Fruit fly (Drosophila melanogaster) whole organism, prepupa: ENCODE measurements around the gene HSPBAP1.

Experiments
- Blimp-1 ChIP-seq: fragments of 200-800 bp; sonication (Bioruptor generic); optimal IDR thresholded peaks from 3 replicates; lab custom pipeline; 2017; ENCODE audit warnings: missing biosample characterization, missing genetic modification characterization, mild to moderate bottlenecking, moderate library complexity, missing genetic modification reagents
- CG11294 ChIP-seq: fragments of 200-800 bp; sonication (Bioruptor generic); IDR thresholded peaks from 2 replicates; pipeline ENCODE4 v1.3.6; 2022; ENCODE audit warnings: missing biosample characterization, missing genetic modification characterization
- CG11762 ChIP-seq: fragments of 200-800 bp; sonication (Bioruptor generic); optimal IDR thresholded peaks from 3 replicates; lab custom pipeline; 2016; ENCODE audit warnings: missing biosample characterization, missing genetic modification characterization; ENCODE audit not compliant: insufficient read depth
- CG6808 ChIP-seq: fragments of 200-800 bp; sonication (Bioruptor generic); optimal IDR thresholded peaks from 3 replicates; lab custom pipeline; 2017; ENCODE audit warnings: missing biosample characterization, missing genetic modification characterization, mild to moderate bottlenecking, moderate library complexity, missing genetic modification reagents
- CG6854 ChIP-seq: fragments of 200-800 bp; sonication (Bioruptor generic); optimal IDR thresholded peaks from 2 replicates; lab custom pipeline; 2017; ENCODE audit warnings: missing biosample characterization, mild to moderate bottlenecking, missing genetic modification characterization
- Eip93F ChIP-seq: fragments of 200-800 bp; sonication (Bioruptor generic); optimal IDR thresholded peaks from 2 replicates; lab custom pipeline; 2016; ENCODE audit warnings: missing biosample characterization, mild to moderate bottlenecking, missing genetic modification characterization
- Ets21C ChIP-seq: fragments of 200-800 bp; sonication (Bioruptor generic); optimal IDR thresholded peaks from 3 replicates; lab custom pipeline; 2016; ENCODE audit warnings: missing biosample characterization, missing genetic modification characterization
- lz ChIP-seq: fragments of 200-800 bp; sonication (Bioruptor generic); optimal IDR thresholded peaks from 3 replicates; lab custom pipeline; 2016; ENCODE audit warnings: missing biosample characterization, missing genetic modification characterization
- net ChIP-seq: fragments of 200-800 bp; sonication (Bioruptor generic); optimal IDR thresholded peaks from 3 replicates; lab custom pipeline; 2016; ENCODE audit warnings: missing biosample characterization, missing genetic modification characterization
- spab ChIP-seq: fragments of 200-800 bp; sonication (Bioruptor generic); optimal IDR thresholded peaks from 2 replicates; lab custom pipeline; 2017; ENCODE audit warnings: missing biosample characterization, mild to moderate bottlenecking, missing genetic modification characterization, missing genetic modification reagents

dm6 chr3R:27652156-27652810 is 42.8 kb upstream of the HSPBAP1 start, which contains the start of gene RpS10a:
- no peak for TF ChIP-seq Ets21C
- no peak for TF ChIP-seq CG6808 (GFP tag; lab: Kevin White, UChicago)
- no peak for TF ChIP-seq CG6854 (GFP tag; lab: Kevin White, UChicago)
- TF ChIP-seq Blimp-1 (GFP tag; lab: Kevin White, UChicago), result no peak
- no peak for TF ChIP-seq spab (GFP tag; lab: Kevin White, UChicago)
- no peak for TF ChIP-seq Eip93F (GFP tag; lab: Kevin White, UChicago)
- no peak for TF ChIP-seq lz
- no peak for TF ChIP-seq CG11762 (GFP tag; lab: Kevin White, UChicago)
- no peak for TF ChIP-seq net (GFP tag; lab: Kevin White, UChicago)
- TF ChIP-seq CG11294 (GFP tag; lab: Robert Waterston, UW), result no peak
